Fruit fly (Drosophila melanogaster): ENCODE data around the gene CG7824.

The CG7824 gene

dm6 chr3R:29894393-29894792 is 35.7 kb upstream of the CG7824 start (continued):
- no peak for TF ChIP-seq insv (GFP tag; optimal IDR thresholded peaks at IDR 0.05)
- TF ChIP-seq Mrtf (GFP tag; IDR thresholded peaks at IDR 0.05): peak; percentile 45; the same call in 1 of the 3 replicates
- peak; percentile 72 for TF ChIP-seq CG9932 (GFP tag; IDR thresholded peaks at IDR 0.05)
- peak; percentile 57 for TF ChIP-seq CG10209 (GFP tag; optimal IDR thresholded peaks at IDR 0.05)
- TF ChIP-seq inv (GFP tag; IDR thresholded peaks at IDR 0.05; ENCODE audit: partially characterized antibody): no peak
- TF ChIP-seq en (GFP tag; optimal IDR thresholded peaks at IDR 0.05): no peak
- peak; percentile 8 for TF ChIP-seq CG4328 (GFP tag; optimal IDR thresholded peaks at IDR 0.05)
- TF ChIP-seq Doc3 (GFP tag; IDR thresholded peaks at IDR 0.05; ENCODE audit: partially characterized antibody): no peak
- peak; percentile 30; the same call in 1 of the 2 replicates for TF ChIP-seq E2f2 (GFP tag; IDR thresholded peaks at IDR 0.05)
- peak; percentile 35 for TF ChIP-seq CG8944 (GFP tag; optimal IDR thresholded peaks at IDR 0.05)
- TF ChIP-seq CG11560 (tag; IDR thresholded peaks at IDR 0.05): no peak
- no peak for TF ChIP-seq Mad (GFP tag; optimal IDR thresholded peaks at IDR 0.05)
- no peak for TF ChIP-seq zen (tag; optimal IDR thresholded peaks at IDR 0.05)
- TF ChIP-seq CG2712 (tag; optimal IDR thresholded peaks at IDR 0.05): peak; percentile 68
- TF ChIP-seq B-H2 (GFP tag; optimal IDR thresholded peaks at IDR 0.05): no peak
- peak; percentile 14 for TF ChIP-seq CG16863 (GFP tag; optimal IDR thresholded peaks at IDR 0.05)
- no peak for TF ChIP-seq trem (tag; optimal IDR thresholded peaks at IDR 0.05)
- no peak for TF ChIP-seq br (optimal IDR thresholded peaks at IDR 0.05)
- no peak for TF ChIP-seq gcm2 (GFP tag; optimal IDR thresholded peaks at IDR 0.05)
- no peak for TF ChIP-seq CG3726 (GFP tag; IDR thresholded peaks at IDR 0.05)
- no peak for TF ChIP-seq CHES-1-like (GFP tag; optimal IDR thresholded peaks at IDR 0.05)
- no peak for TF ChIP-seq CG2875 (GFP tag; optimal IDR thresholded peaks at IDR 0.05)
- no peak for TF ChIP-seq usp (GFP tag; optimal IDR thresholded peaks at IDR 0.05)
- peak; percentile 68 for TF ChIP-seq CG8924 (tag; optimal IDR thresholded peaks at IDR 0.05)
- no peak for TF ChIP-seq CG11398 (GFP tag; optimal IDR thresholded peaks at IDR 0.05)
- TF ChIP-seq Gsc (GFP tag; IDR thresholded peaks at IDR 0.05): no peak
- peak; percentile 67 for TF ChIP-seq Hmr (GFP tag; optimal IDR thresholded peaks at IDR 0.05)
- peak; percentile 6 for TF ChIP-seq Atf-2 (GFP tag; optimal IDR thresholded peaks at IDR 0.05)
- no peak for TF ChIP-seq fd64A (GFP tag; optimal IDR thresholded peaks at IDR 0.05)
- TF ChIP-seq Usf (GFP tag; optimal IDR thresholded peaks at IDR 0.05): no peak
- no peak for TF ChIP-seq nom (GFP tag; optimal IDR thresholded peaks at IDR 0.05)
- TF ChIP-seq NC2α (GFP tag; optimal IDR thresholded peaks at IDR 0.05): no peak
- TF ChIP-seq onecut (GFP tag; IDR thresholded peaks at IDR 0.05): peak; percentile 20; the same call in 1 of the 2 replicates
- TF ChIP-seq CG12942 (GFP tag; optimal IDR thresholded peaks at IDR 0.05): no peak
- no peak for TF ChIP-seq Hand (GFP tag; optimal IDR thresholded peaks at IDR 0.05)
- TF ChIP-seq CG3281 (GFP tag; optimal IDR thresholded peaks at IDR 0.05): peak; percentile 77
- 0 out of 3 replicates have a peak, but pooled peaks have one; percentile 54 for TF ChIP-seq ase (GFP tag; IDR thresholded peaks at IDR 0.05)
- peak; percentile 6 for TF ChIP-seq kah (GFP tag; optimal IDR thresholded peaks at IDR 0.05)
- no peak for TF ChIP-seq CG17802 (tag; optimal IDR thresholded peaks at IDR 0.05)
- TF ChIP-seq repo (GFP tag; optimal IDR thresholded peaks at IDR 0.05): no peak
- TF ChIP-seq bbx (GFP tag; IDR thresholded peaks at IDR 0.05; ENCODE audit: partially characterized antibody): no peak
- peak; percentile 64 for TF ChIP-seq CG9817 (tag; optimal IDR thresholded peaks at IDR 0.05)
- peak; percentile 31; the same call in 1 of the 2 replicates for TF ChIP-seq CG4730 (GFP tag; IDR thresholded peaks at IDR 0.05)
- TF ChIP-seq lov (optimal IDR thresholded peaks at IDR 0.05): no peak
- no peak for TF ChIP-seq lov (GFP tag; IDR thresholded peaks at IDR 0.05)
- TF ChIP-seq CG2199 (GFP tag; IDR thresholded peaks at IDR 0.05): no peak; the same call in 2 of the 3 replicates
- peak in 1 of 2 experiments; percentile 57 for TF ChIP-seq eve (GFP tag; optimal IDR thresholded peaks at IDR 0.05)
- TF ChIP-seq Dll (GFP tag; IDR thresholded peaks at IDR 0.05; ENCODE audit: partially characterized antibody): no peak
- TF ChIP-seq CG7372 (GFP tag; IDR thresholded peaks at IDR 0.05): peak; percentile 52; the same call in 1 of the 2 replicates
- TF ChIP-seq CG2678 (tag; optimal IDR thresholded peaks at IDR 0.05): peak; percentile 84
- no peak for TF ChIP-seq hth (optimal IDR thresholded peaks at IDR 0.05)
- TF ChIP-seq lilli (GFP tag; optimal IDR thresholded peaks at IDR 0.05): peak; percentile 53
